Worm (Caenorhabditis elegans): ENCODE measurements around the gene C27B7.7.

The C27B7.7 gene

DNA sequence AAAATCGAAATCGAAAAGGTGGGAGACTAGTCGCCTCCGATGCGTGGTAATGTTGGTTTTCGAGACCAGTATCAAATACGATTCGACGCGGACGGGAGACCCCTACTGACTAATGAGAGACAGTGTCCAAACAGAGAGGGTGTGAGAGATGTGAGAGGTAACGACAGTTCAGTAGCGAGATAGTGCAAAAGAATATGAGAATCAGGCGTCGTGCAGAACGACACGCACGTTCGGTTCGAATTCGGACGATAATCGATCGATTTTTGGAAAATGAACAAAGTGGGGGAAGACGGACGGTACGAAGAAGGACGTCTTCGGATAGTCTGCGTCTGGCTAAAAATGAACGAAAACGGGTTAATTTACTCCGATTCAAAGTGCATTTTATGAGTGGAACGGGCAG lies 15.1 kb downstream of the C27B7.7 start, which contains the start of gene D1046.16 (continued):
- peak; percentile 58 for TF ChIP-seq attf-5 (GFP tag; optimal IDR thresholded peaks at IDR 0.05)
- TF ChIP-seq ztf-26 (tag; optimal IDR thresholded peaks at IDR 0.05) = no peak
- TF ChIP-seq ceh-27 (GFP tag; optimal IDR thresholded peaks at IDR 0.05) = peak; percentile 51
- no peak; the same call in 1 of the 2 replicates for TF ChIP-seq ekl-4 (GFP tag; IDR thresholded peaks at IDR 0.05)

DNA sequence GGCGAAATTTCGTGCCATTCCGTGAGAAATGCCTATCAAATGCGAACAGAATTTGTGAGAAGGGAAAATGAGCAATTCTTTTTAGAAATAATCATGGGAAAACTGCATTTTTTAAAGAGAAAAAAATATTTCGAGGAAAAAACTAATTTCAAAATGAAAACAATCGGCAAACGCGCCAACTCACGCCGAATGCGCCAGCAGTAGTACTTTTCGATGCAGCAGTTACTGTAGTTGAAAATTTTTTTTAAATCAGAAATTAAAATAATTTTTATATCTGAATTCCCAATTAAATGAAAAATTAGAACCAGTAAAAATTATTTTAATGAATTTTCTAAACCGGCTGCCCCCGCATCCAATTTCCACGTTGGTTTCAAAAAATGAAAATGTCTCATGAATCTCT lies 16.5 kb downstream of the C27B7.7 start:
- TF ChIP-seq ccch-3 (GFP tag; optimal IDR thresholded peaks at IDR 0.05) (no peak), lin-54 (GFP tag; optimal IDR thresholded peaks at IDR 0.05) (peak; percentile 37), sea-2 (GFP tag; IDR thresholded peaks at IDR 0.05) (no peak), athp-1 (tag; optimal IDR thresholded peaks at IDR 0.05) (no peak), efl-1 (GFP tag; optimal IDR thresholded peaks at IDR 0.05) (peak; percentile 29), F49E8.2 (tag; optimal IDR thresholded peaks at IDR 0.05; ENCODE audit: insufficient read depth) (peak; percentile 36), D2030.7 (GFP tag; IDR thresholded peaks at IDR 0.05) (peak; percentile 45; the same call in 1 of the 2 replicates), ztf-18 (tag; optimal IDR thresholded peaks at IDR 0.05) (peak; percentile 94), cebp-1 (GFP tag; IDR thresholded peaks at IDR 0.05) (no peak), cebp-1 (tag; optimal IDR thresholded peaks at IDR 0.05) (no peak), unc-130 (GFP tag; optimal IDR thresholded peaks at IDR 0.05) (no peak), pbrm-1 (GFP tag; IDR thresholded peaks at IDR 0.05) (0 out of 2 replicates have a peak, but pooled peaks have one; percentile 7), F33H1.4 (GFP tag; IDR thresholded peaks at IDR 0.05) (0 out of 2 replicates have a peak, but pooled peaks have one; percentile 31), lsl-1 (GFP tag; optimal IDR thresholded peaks at IDR 0.05) (peak; percentile 87), nhr-120 (GFP tag; IDR thresholded peaks at IDR 0.05) (no peak), madf-6 (GFP tag; IDR thresholded peaks at IDR 0.05) (peak; percentile 63), tbp1 (GFP tag; optimal IDR thresholded peaks at IDR 0.05) (peak; percentile 4), dox-1 (GFP tag; IDR thresholded peaks at IDR 0.05) (0 out of 2 replicates have a peak, but pooled peaks have one; percentile 48), xnd-1 (tag; optimal IDR thresholded peaks at IDR 0.05) (peak; percentile 50), snpc-4 (GFP tag; optimal IDR thresholded peaks at IDR 0.05) (no peak), snpc-4 (tag; optimal IDR thresholded peaks at IDR 0.05) (peak in 1 of 4 experiments; percentile 41), K12H6.12 (tag; optimal IDR thresholded peaks at IDR 0.05) (no peak), F23B12.7 (tag; optimal IDR thresholded peaks at IDR 0.05; ENCODE audit: insufficient read depth) (peak; percentile 9), sptf-2 (GFP tag; optimal IDR thresholded peaks at IDR 0.05) (no peak), snpc-1.1 (tag; optimal IDR thresholded peaks at IDR 0.05; ENCODE audit: insufficient read depth) (no peak), madf-8 (GFP tag; conservative IDR thresholded peaks at IDR 0.05) (peak; percentile 48)

DNA sequence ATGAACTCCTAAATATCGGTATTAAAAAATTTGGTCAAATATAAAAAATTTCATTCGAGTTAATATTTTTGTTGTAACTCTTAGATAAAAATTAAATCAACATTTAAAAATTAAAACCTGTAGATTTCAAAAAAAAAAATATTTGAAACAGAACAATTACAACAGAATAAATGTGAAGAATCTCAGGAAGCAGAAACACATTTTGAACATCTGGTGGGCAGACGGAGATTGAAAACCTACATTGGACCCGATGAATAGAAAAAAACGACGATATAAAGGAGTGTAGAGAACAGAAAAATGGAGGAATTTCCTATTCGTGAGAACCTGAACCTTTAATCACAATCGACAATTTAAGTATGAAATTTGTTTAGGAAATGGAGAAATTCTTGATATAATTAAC lies 17.3 kb downstream of the C27B7.7 start:
- TF ChIP-seq tlf-1 (GFP tag; optimal IDR thresholded peaks at IDR 0.05) (no peak), lir-1 (GFP tag; conservative IDR thresholded peaks at IDR 0.05) (no peak), unc-62 (GFP tag; optimal IDR thresholded peaks at IDR 0.05) (no peak), ztf-6 (GFP tag; IDR thresholded peaks at IDR 0.05) (no peak), F10E7.11 (tag; optimal IDR thresholded peaks at IDR 0.05) (no peak), attf-5 (GFP tag; optimal IDR thresholded peaks at IDR 0.05) (no peak), efl-1 (GFP tag; optimal IDR thresholded peaks at IDR 0.05) (no peak), lin-40 (tag; optimal IDR thresholded peaks at IDR 0.05) (no peak), B0019.2 (GFP tag; conservative IDR thresholded peaks at IDR 0.05) (no peak), ccch-3 (GFP tag; optimal IDR thresholded peaks at IDR 0.05) (no peak), dox-1 (GFP tag; IDR thresholded peaks at IDR 0.05) (no peak), ztf-26 (tag; optimal IDR thresholded peaks at IDR 0.05) (no peak)
